Worm (Caenorhabditis elegans) whole organism, L4 larva: ENCODE data around the gene scl-7.

Experiments
- fkh-10 ChIP-seq: fragments of 150-350 bp; optimal IDR thresholded peaks from 2 replicates; lab custom pipeline; 2014; ENCODE audit warnings: missing biosample characterization, missing genetic modification reagents, missing genetic modification characterization
- jun-1 ChIP-seq: fragments of 150-350 bp; optimal IDR thresholded peaks from 2 replicates; lab custom pipeline; 2014; ENCODE audit warnings: missing biosample characterization, missing genetic modification reagents, missing genetic modification characterization
- lin-15B ChIP-seq: fragments of 150-350 bp; sonication (generic microtip); optimal IDR thresholded peaks from 3 replicates; lab custom pipeline; 2014; ENCODE audit warnings: missing biosample characterization, missing genetic modification characterization
- mdl-1 ChIP-seq, 2 experiments: fragments of 150-350 bp in 1 of 2; sonication (generic microtip) in 1 of 2; optimal IDR thresholded peaks; 2 replicates each; lab custom pipeline; 2014 to 2017; ENCODE audit warnings: missing biosample characterization in 2 of 2, missing genetic modification characterization in 2 of 2
- nhr-10 ChIP-seq: fragments of 150-350 bp; optimal IDR thresholded peaks from 2 replicates; lab custom pipeline; 2014; ENCODE audit warnings: missing biosample characterization, missing genetic modification characterization
- nhr-237 ChIP-seq: sonication (generic microtip); optimal IDR thresholded peaks from 2 replicates; lab custom pipeline; 2017; ENCODE audit warnings: missing biosample characterization, missing genetic modification characterization
- nhr-25 ChIP-seq: sonication (generic microtip); optimal IDR thresholded peaks from 2 replicates; lab custom pipeline; 2017; ENCODE audit warnings: missing genetic modification characterization, mild to moderate bottlenecking, missing compliant biosample characterization, antibody characterized with exemption, moderate library complexity, borderline replicate concordance; ENCODE audit not compliant: insufficient read depth
- tra-1 ChIP-seq: fragments of 200-800 bp; sonication (Bioruptor generic); IDR thresholded peaks from 2 replicates; pipeline ENCODE4 v1.3.6; 2022; ENCODE audit warnings: missing genetic modification reagents, missing genetic modification characterization, missing compliant biosample characterization
- unc-62 ChIP-seq, 3 experiments: fragments of 150-350 bp in 1 of 3; sonication (generic microtip); optimal IDR thresholded peaks in 2 of 3; peaks in 1 of 3; 1 replicate in 1 of 3; 2 replicates in 2 of 3; lab custom pipeline; 2014 to 2017; ENCODE audit warnings: missing biosample characterization in 3 of 3, missing genetic modification characterization in 3 of 3, missing genetic modification reagents in 3 of 3, missing genotype in 1 of 3
- zag-1 ChIP-seq: fragments of 150-350 bp; optimal IDR thresholded peaks from 2 replicates; lab custom pipeline; 2014; ENCODE audit warnings: missing biosample characterization, missing genetic modification characterization
- zip-2 ChIP-seq: fragments of 150-350 bp; optimal IDR thresholded peaks from 2 replicates; lab custom pipeline; 2014; ENCODE audit warnings: missing biosample characterization, missing genetic modification characterization

DNA sequence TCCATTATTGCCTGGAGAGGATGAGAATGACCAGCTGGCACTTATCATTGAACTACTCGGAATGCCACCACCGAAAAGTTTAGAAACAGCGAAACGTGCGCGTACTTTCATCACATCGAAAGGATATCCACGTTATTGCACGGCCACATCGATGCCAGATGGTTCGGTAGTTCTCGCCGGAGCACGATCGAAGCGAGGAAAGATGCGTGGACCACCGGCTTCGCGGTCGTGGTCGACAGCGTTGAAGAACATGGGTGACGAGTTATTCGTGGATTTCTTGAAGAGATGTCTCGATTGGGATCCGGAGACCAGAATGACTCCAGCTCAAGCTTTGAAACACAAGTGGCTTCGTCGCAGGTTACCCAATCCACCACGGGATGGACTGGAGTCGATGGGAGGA, 36.7 kb upstream of the scl-7 start:
- TF ChIP-seq tra-1 (GFP tag; lab: Robert Waterston, UW) (no peak), lin-15B (no peak), zag-1 (no peak), nhr-10 (tag; lab: Kevin White, UChicago) (no peak), fkh-10 (no peak), nhr-25 (tag; lab: Kevin White, UChicago) (no peak), mdl-1 (tag; optimal IDR thresholded peaks at IDR 0.05; lab: Kevin White, UChicago) (no peak), unc-62 (GFP tag; optimal IDR thresholded peaks at IDR 0.05 in 1 of 2; lab: Kevin White, UChicago) (no peak), unc-62 (tag; optimal IDR thresholded peaks at IDR 0.05; lab: Kevin White, UChicago) (no peak), zip-2 (tag; lab: Kevin White, UChicago) (no peak), nhr-237 (tag; lab: Kevin White, UChicago) (no peak), jun-1 (tag; lab: Kevin White, UChicago) (no peak)
